Fruit fly (Drosophila melanogaster) whole organism, adult: ENCODE results near the gene PGRP-SB2.

Experiments used
- CG33017 ChIP-seq: fragments of 200-800 bp; sonication (Bioruptor generic); optimal IDR thresholded peaks from 2 replicates; lab custom pipeline; 2018; ENCODE audit warnings: missing biosample characterization, mild to moderate bottlenecking, missing genetic modification characterization, moderate library complexity
- CG7101 ChIP-seq: fragments of 200-800 bp; sonication (Bioruptor generic); optimal IDR thresholded peaks from 2 replicates; lab custom pipeline; 2018; ENCODE audit warnings: missing biosample characterization, mild to moderate bottlenecking, missing genetic modification characterization, moderate library complexity
- Clk ChIP-seq: fragments of 200-800 bp; sonication (Bioruptor generic); optimal IDR thresholded peaks from 2 replicates; lab custom pipeline; 2017; ENCODE audit warnings: missing biosample characterization, missing genetic modification characterization
- cnc ChIP-seq, 2 experiments: fragments of >200 bp; optimal IDR thresholded peaks; 2 replicates each; lab custom pipeline; 2017
- kay ChIP-seq: fragments of 200-800 bp; sonication (Bioruptor generic); peaks from one replicate; lab custom pipeline; 2016; ENCODE audit warnings: missing biosample characterization, missing genetic modification characterization, borderline replicate concordance
- pad ChIP-seq: fragments of 200-800 bp; sonication (Bioruptor generic); optimal IDR thresholded peaks from 3 replicates; lab custom pipeline; 2017; ENCODE audit warnings: missing biosample characterization, missing genetic modification characterization, mild to moderate bottlenecking, moderate library complexity, missing genetic modification reagents

dm6 chr3L:16695076-16695847 is 31.1 kb upstream of the PGRP-SB2 start:
- TF ChIP-seq kay (GFP tag; lab: Kevin White, UChicago) (no peak), CG33017 (no peak), pad (GFP tag; lab: Kevin White, UChicago) (no peak), cnc (optimal IDR thresholded peaks at IDR 0.05; lab: Kevin White, UChicago) (no peak), CG7101 (tag; lab: Kevin White, UChicago) (no peak), Clk (GFP tag; lab: Kevin White, UChicago) (no peak)
